Worm (Caenorhabditis elegans): ENCODE measurements around the gene C27F2.4.

C27F2.4 gene

DNA sequence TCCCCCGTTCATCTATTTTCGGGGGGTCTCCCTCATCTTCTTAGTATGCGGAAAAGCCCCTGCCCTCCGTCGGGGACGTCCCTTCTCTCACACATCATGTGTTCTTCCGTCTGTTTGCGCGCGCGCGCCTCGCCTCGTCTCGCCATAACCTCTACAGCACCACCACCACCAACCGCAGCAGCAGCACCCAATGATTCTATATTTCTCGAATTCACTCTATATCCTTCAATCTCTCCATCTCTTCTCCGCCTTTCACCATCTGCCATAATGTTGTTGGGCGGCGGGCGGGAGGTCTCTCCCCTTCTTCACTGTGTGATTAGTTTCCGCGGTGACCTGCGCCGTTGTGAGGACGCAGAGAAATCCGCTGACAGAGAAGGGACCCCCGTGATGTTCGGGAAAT lies 12.8 kb downstream of the C27F2.4 start:
- TF ChIP-seq ceh-36 (tag; optimal IDR thresholded peaks at IDR 0.05) (peak; percentile 40), scrt-1 (GFP tag; IDR thresholded peaks at IDR 0.05) (0 out of 2 replicates have a peak, but pooled peaks have one; percentile 63), B0310.2 (tag; optimal IDR thresholded peaks at IDR 0.05) (peak; percentile 10), hnd-1 (tag; optimal IDR thresholded peaks at IDR 0.05) (peak; percentile 12), sea-1 (GFP tag; conservative IDR thresholded peaks at IDR 0.05) (no peak), ama-1 (optimal IDR thresholded peaks at IDR 0.05) (no peak), pes-1 (GFP tag; IDR thresholded peaks at IDR 0.05) (peak; percentile 42; the same call in 1 of the 2 replicates), aly-1 (tag; optimal IDR thresholded peaks at IDR 0.05) (peak; percentile 7), ets-7 (tag; optimal IDR thresholded peaks at IDR 0.05) (peak; percentile 54), tra-4 (tag; optimal IDR thresholded peaks at IDR 0.05) (no peak), F13C5.2 (tag; optimal IDR thresholded peaks at IDR 0.05) (peak; percentile 58), hmg-4 (GFP tag; optimal IDR thresholded peaks at IDR 0.05) (peak; percentile 79)

DNA sequence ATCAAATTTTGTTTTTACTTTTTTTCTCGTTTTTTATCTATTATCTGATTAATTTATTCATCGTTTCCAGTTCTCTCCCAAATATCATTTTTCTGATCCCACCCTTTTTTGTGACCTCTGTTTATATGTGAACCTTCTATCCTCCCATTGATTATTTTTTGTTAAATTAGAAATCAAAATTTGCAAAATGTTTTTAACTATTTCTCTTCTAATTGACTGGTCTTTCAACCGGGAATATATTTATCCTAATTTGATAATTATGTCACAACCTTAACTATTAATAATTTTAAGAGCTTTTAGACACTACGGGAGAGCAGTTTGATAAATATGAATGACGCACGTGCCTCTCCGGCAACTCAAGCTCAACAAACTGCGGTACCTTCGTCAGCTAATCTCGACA lies 15.9 kb downstream of the C27F2.4 start, which contains the start of gene ntl-9:
Gene ntl-9, plus strand, starts transcription at position 301 of the 400 bp plus-strand sequence.
- TF ChIP-seq B0310.2 (tag; optimal IDR thresholded peaks at IDR 0.05) (no peak), tbx-37 (GFP tag; conservative IDR thresholded peaks at IDR 0.05) (no peak), ceh-36 (tag; optimal IDR thresholded peaks at IDR 0.05) (no peak), F13C5.2 (tag; optimal IDR thresholded peaks at IDR 0.05) (no peak), hmbx-1 (tag; optimal IDR thresholded peaks at IDR 0.05) (no peak)

DNA sequence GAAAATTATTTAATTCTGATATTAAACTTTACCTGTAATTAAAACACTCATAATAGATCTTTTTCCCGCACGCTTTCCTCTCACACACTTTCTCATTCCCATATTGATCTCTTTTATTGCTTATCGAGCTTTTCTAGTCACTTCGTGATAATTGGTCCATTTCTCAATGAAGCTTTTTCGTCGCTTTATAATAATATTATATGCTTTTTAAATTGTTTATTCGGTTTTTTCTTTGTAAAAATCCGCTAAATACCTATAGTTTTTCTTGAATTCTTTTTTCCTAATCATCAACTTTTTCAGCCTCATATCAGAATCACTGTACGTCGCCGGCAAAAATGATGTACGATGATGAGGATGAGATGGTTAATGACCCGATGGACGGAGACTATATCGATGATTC lies 20.8 kb downstream of the C27F2.4 start, which contains the start of gene rpb-2:
Gene rpb-2, plus strand, starts transcription at position 301 of the 400 bp plus-strand sequence.
- TF ChIP-seq F13C5.2 (tag; optimal IDR thresholded peaks at IDR 0.05), result no peak
- no peak for TF ChIP-seq tbx-37 (GFP tag; conservative IDR thresholded peaks at IDR 0.05)
- TF ChIP-seq ama-1 (optimal IDR thresholded peaks at IDR 0.05), result no peak
- TF ChIP-seq tra-4 (tag; optimal IDR thresholded peaks at IDR 0.05), result no peak
- TF ChIP-seq aly-1 (tag; optimal IDR thresholded peaks at IDR 0.05), result no peak
- TF ChIP-seq flt-1 (GFP tag; IDR thresholded peaks at IDR 0.05), result no peak
- no peak for TF ChIP-seq ceh-13 (GFP tag; optimal IDR thresholded peaks at IDR 0.05)
- TF ChIP-seq hnd-1 (tag; optimal IDR thresholded peaks at IDR 0.05), result no peak
- TF ChIP-seq ceh-36 (tag; optimal IDR thresholded peaks at IDR 0.05), result no peak
- TF ChIP-seq ets-7 (tag; optimal IDR thresholded peaks at IDR 0.05), result no peak
- TF ChIP-seq tbx-11 (GFP tag; IDR thresholded peaks at IDR 0.05), result no peak
- TF ChIP-seq pes-1 (GFP tag; IDR thresholded peaks at IDR 0.05), result no peak

DNA sequence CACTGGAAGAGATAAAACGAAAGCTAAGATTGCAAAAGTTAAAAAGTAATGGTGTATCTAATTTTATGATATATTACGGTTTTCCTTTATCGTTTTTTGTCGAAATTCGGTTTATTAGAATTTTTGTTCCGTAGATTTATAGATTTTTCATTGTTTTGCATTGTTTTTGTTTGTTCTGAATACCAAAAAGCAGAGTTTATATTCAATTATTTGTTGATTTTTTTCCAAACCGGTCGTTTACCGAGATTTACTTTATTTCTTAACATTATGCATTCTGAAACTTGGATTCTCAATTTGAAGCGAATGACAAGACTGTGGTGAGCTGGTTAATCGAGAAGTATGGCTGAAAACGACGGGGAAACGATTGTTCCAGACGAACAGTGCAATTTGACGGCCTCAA lies 23.1 kb downstream of the C27F2.4 start, which contains the start of gene fsn-1:
Gene fsn-1, plus strand, starts transcription at position 301 of the 400 bp plus-strand sequence.
- TF ChIP-seq aly-1 (tag; optimal IDR thresholded peaks at IDR 0.05) (no peak), hmbx-1 (tag; optimal IDR thresholded peaks at IDR 0.05) (no peak), scrt-1 (GFP tag; IDR thresholded peaks at IDR 0.05) (no peak), tbx-37 (GFP tag; conservative IDR thresholded peaks at IDR 0.05) (no peak), ets-7 (tag; optimal IDR thresholded peaks at IDR 0.05) (no peak), sea-1 (GFP tag; conservative IDR thresholded peaks at IDR 0.05) (no peak)

DNA sequence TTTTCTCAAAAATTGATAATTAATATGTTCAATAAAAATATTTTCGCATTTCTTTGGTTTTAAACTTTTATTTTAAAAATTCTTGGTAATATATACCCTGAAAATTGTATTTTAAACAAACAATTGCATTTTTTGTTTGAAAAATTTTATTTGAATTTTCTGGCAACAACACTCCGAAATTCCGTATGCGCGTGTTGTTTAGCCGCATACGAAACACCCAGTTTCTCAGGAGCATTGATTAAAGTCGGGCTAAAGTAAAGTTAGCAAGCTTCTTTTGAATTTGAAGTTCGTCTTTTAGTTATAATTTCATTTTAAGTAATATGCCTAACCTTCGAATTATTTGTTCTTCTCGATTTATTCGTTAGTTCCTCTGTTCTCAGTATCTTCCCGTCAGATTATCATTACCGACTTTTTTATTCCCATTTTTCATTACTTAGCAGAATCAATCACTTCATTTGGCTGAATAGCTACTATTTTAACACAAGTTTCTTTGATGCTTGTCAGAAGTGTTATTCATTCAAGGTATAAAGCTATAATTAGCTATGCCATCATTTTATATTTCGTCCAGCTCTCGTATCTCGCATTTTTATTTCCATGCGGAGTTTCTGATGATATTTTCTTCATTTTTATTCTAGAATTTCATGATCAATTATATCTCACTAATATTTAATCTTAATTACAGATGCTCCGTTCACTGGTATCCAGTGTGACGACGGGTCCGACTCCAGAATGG lies 25.0 kb downstream of the C27F2.4 start, which contains the start of gene mrps-18C:
Gene mrps-18C, plus strand, starts transcription at position 683 of the 733 bp plus-strand sequence.
- TF ChIP-seq flt-1 (GFP tag; IDR thresholded peaks at IDR 0.05), result no peak

DNA sequence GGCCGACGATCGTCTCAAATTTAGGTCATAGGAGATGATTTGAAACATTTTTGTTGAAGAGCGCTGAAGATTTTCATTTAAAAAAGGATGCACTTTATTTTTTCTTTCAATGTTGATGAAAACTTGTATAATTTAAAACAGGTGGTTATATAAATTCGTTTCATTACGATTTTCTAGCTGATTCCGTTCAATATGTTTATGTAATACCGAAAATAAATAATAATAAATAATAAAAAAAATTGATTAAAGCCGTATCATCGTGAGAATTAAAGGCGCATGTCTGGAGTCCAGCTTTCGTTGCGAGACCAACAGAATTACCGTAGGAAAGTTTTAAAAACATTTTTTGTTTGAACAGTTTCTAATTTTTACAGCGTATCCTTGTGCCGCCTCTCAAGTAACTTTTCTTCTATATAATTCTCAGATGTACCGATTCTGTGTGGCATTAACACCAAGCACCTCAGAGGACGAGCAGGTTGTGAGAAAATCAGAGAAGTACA lies 27.9 kb downstream of the C27F2.4 start, which contains the start of the genes C26E6.12 and eri-9:
Gene C26E6.12, minus strand, starts transcription at position 51 of the 497 bp plus-strand sequence.
Gene eri-9, plus strand, starts transcription at position 248 of the 497 bp plus-strand sequence.
- TF ChIP-seq flt-1 (GFP tag; IDR thresholded peaks at IDR 0.05) (no peak), ceh-36 (tag; optimal IDR thresholded peaks at IDR 0.05) (no peak), tbx-37 (GFP tag; conservative IDR thresholded peaks at IDR 0.05) (no peak), pes-1 (GFP tag; IDR thresholded peaks at IDR 0.05) (no peak), scrt-1 (GFP tag; IDR thresholded peaks at IDR 0.05) (no peak)

DNA sequence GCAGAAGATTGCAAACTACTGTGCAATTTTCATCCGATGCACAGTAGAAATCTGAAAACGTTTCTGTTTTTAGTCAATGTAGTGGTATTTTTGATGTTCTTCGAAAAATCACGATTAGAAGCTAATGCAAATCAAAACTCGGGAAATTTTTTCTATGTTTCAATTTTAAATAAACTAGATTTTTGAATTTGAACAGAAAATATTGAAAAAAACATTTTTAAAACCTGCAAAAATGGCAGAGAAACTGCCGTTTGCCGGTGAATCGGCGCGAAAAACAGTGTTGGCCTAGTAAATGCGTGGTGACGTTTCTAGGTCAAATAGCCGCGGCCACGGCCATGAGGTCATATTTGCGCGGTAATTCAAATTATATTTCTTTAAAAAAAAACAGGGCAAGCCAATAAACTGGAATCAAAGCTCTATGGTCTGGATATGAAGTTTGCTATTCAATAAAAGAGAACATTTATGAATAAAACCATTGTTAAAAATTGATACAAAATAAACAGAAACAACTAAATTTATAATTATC lies 29.9 kb downstream of the C27F2.4 start, which contains the start of gene set-2:
Gene set-2, minus strand, starts transcription at position 51 of the 526 bp plus-strand sequence.
- TF ChIP-seq hnd-1 (tag; optimal IDR thresholded peaks at IDR 0.05) (no peak), ets-7 (tag; optimal IDR thresholded peaks at IDR 0.05) (no peak), tbx-37 (GFP tag; conservative IDR thresholded peaks at IDR 0.05) (peak; percentile 86), F13C5.2 (tag; optimal IDR thresholded peaks at IDR 0.05) (peak; percentile 32), tbx-11 (GFP tag; IDR thresholded peaks at IDR 0.05) (no peak), sea-1 (GFP tag; conservative IDR thresholded peaks at IDR 0.05) (no peak; the same call in 1 of the 2 replicates), ceh-13 (GFP tag; optimal IDR thresholded peaks at IDR 0.05) (no peak), pes-1 (GFP tag; IDR thresholded peaks at IDR 0.05) (peak; percentile 63; the same call in 1 of the 2 replicates), scrt-1 (GFP tag; IDR thresholded peaks at IDR 0.05) (no peak), aly-1 (tag; optimal IDR thresholded peaks at IDR 0.05) (no peak), B0310.2 (tag; optimal IDR thresholded peaks at IDR 0.05) (no peak), flt-1 (GFP tag; IDR thresholded peaks at IDR 0.05) (0 out of 2 replicates have a peak, but pooled peaks have one; percentile 10)

DNA sequence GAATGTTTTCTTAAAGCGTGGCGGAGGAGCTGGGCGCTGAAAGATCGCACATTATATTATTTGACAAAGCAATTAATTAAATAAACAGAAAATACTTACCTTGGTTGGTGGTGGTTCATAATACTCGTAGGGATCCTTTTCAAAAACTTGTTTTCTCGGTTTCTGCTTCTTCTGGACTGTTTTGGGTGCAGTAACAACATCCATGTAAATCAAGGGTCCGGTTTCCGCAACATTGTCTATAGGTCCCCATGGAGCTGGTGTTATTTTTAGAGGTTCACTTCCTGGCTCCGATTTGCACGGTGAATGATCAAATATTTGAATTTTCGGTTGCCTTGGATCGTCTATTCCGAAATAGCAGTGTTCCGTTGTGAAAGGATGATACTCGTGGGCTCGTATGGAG lies 36.0 kb downstream of the C27F2.4 start:
- TF ChIP-seq hnd-1 (tag; optimal IDR thresholded peaks at IDR 0.05) (no peak), ceh-13 (GFP tag; optimal IDR thresholded peaks at IDR 0.05) (no peak), scrt-1 (GFP tag; IDR thresholded peaks at IDR 0.05) (no peak), ama-1 (optimal IDR thresholded peaks at IDR 0.05) (no peak), tra-4 (tag; optimal IDR thresholded peaks at IDR 0.05) (no peak), ets-7 (tag; optimal IDR thresholded peaks at IDR 0.05) (no peak), F13C5.2 (tag; optimal IDR thresholded peaks at IDR 0.05) (no peak), aly-1 (tag; optimal IDR thresholded peaks at IDR 0.05) (no peak), hmbx-1 (tag; optimal IDR thresholded peaks at IDR 0.05) (no peak), B0310.2 (tag; optimal IDR thresholded peaks at IDR 0.05) (no peak), hmg-4 (GFP tag; optimal IDR thresholded peaks at IDR 0.05) (no peak), ceh-36 (tag; optimal IDR thresholded peaks at IDR 0.05) (no peak), sea-1 (GFP tag; conservative IDR thresholded peaks at IDR 0.05) (no peak), tbx-11 (GFP tag; IDR thresholded peaks at IDR 0.05) (no peak), pes-1 (GFP tag; IDR thresholded peaks at IDR 0.05) (no peak), tbx-37 (GFP tag; conservative IDR thresholded peaks at IDR 0.05) (no peak), flt-1 (GFP tag; IDR thresholded peaks at IDR 0.05) (no peak)
